Fruit fly (Drosophila melanogaster): ENCODE data around the gene CG3713.

DNA sequence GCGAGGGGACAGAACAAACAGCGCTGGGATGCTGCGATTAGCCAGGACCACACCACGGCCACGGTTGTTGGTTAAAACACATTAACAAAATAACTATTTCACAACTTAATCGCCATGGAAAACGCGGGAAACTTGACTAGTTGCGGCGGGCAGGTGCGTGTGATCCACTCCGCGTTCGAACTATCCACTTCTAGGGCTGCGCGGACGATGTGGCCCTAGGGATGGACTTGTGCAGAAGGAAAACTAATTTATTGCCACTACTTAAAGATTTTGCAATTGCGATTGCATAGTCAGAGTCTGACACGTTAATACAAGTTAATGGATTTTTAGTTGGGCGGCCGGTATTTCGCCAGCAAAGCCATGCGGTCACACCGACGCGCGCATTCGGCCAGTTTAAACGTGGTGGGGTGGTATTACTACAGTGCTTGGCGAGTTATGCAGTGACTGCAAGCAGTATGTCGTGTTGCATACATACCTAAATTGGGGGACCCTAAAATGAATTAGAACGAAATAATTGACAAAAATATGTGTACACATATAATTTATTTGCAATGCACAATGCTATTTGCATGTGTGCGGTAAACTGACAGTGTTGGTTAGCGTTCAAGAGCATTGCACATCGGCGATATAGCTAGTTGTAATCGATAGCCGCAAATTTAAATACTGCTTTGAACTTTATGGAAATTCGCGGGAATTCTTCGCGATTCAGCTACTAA is 45.6 kb downstream of the CG3713 start, which contains the start of gene Rbf:
- TF ChIP-seq Side (GFP tag; optimal IDR thresholded peaks at IDR 0.05) (no peak), cato (GFP tag; optimal IDR thresholded peaks at IDR 0.05; ENCODE audit: borderline replicate concordance) (no peak), CG32772 (GFP tag; IDR thresholded peaks at IDR 0.05) (no peak), CG7372 (GFP tag; IDR thresholded peaks at IDR 0.05) (no peak), CG17612 (GFP tag; IDR thresholded peaks at IDR 0.05) (no peak), CG18476 (GFP tag; optimal IDR thresholded peaks at IDR 0.05) (no peak)

Data from whole organism, embryonic.